Fruit fly (Drosophila melanogaster) whole organism, embryonic: ENCODE measurements around the gene CG32719.

Experiments used
- Antp ChIP-seq: fragments of 200-800 bp; sonication (Bioruptor generic); optimal IDR thresholded peaks from 3 replicates; lab custom pipeline; 2016; ENCODE audit warnings: missing biosample characterization, missing genetic modification characterization
- CG10209 ChIP-seq: fragments of 200-800 bp; sonication (Bioruptor generic); optimal IDR thresholded peaks from 3 replicates; lab custom pipeline; 2017; ENCODE audit warnings: missing biosample characterization, mild to moderate bottlenecking, missing genetic modification characterization, missing genetic modification reagents
- CG10321 ChIP-seq: fragments of 200-800 bp; sonication (Bioruptor generic); IDR thresholded peaks from 2 replicates; pipeline ENCODE4 v1.3.6; 2022; ENCODE audit warnings: missing biosample characterization, missing genetic modification characterization
- CG10366 ChIP-seq: fragments of 200-800 bp; sonication (Bioruptor generic); IDR thresholded peaks from 2 replicates; pipeline ENCODE4 v1.3.6; 2022; ENCODE audit warnings: missing biosample characterization, missing genetic modification characterization
- CG11504 ChIP-seq: fragments of 200-800 bp; sonication (Bioruptor generic); optimal IDR thresholded peaks from 3 replicates; lab custom pipeline; 2019; ENCODE audit warnings: missing biosample characterization, mild to moderate bottlenecking, missing genetic modification characterization, moderate library complexity
- CG11695 ChIP-seq: fragments of 200-800 bp; sonication (Bioruptor generic); IDR thresholded peaks from 3 replicates; pipeline ENCODE4 v1.3.6; 2022; ENCODE audit warnings: missing biosample characterization, missing genetic modification characterization
- CG12942 ChIP-seq: fragments of 200-800 bp; sonication (Bioruptor generic); optimal IDR thresholded peaks from 3 replicates; lab custom pipeline; 2016; ENCODE audit warnings: missing biosample characterization, missing genetic modification characterization
- CG13424 ChIP-seq: fragments of 200-800 bp; sonication (Bioruptor generic); optimal IDR thresholded peaks from 2 replicates; lab custom pipeline; 2019; ENCODE audit warnings: missing biosample characterization, mild to moderate bottlenecking, missing genetic modification characterization, moderate library complexity
- CG17829 ChIP-seq: fragments of 200-800 bp; optimal IDR thresholded peaks from 2 replicates; lab custom pipeline; 2019; ENCODE audit warnings: missing biosample characterization, mild to moderate bottlenecking, missing genetic modification characterization, moderate library complexity
- CG18476 ChIP-seq: fragments of 200-800 bp; sonication (Bioruptor generic); optimal IDR thresholded peaks from 2 replicates; lab custom pipeline; 2016; ENCODE audit warnings: missing biosample characterization, mild to moderate bottlenecking, missing genetic modification characterization
- CG18599 ChIP-seq: fragments of 200-800 bp; sonication (Bioruptor generic); optimal IDR thresholded peaks from 3 replicates; lab custom pipeline; 2017; ENCODE audit warnings: missing biosample characterization, missing genetic modification characterization, mild to moderate bottlenecking, moderate library complexity, missing genetic modification reagents
- CG4820 ChIP-seq: fragments of 200-800 bp; sonication (Bioruptor generic); optimal IDR thresholded peaks from 3 replicates; lab custom pipeline; 2016; ENCODE audit warnings: missing biosample characterization, missing genetic modification characterization
- CG5245 ChIP-seq: fragments of 200-800 bp; sonication (Bioruptor generic); optimal IDR thresholded peaks from 3 replicates; lab custom pipeline; 2016; ENCODE audit warnings: missing biosample characterization, missing genetic modification characterization
- Chrac-16 ChIP-seq: fragments of 200-800 bp; sonication (Bioruptor generic); optimal IDR thresholded peaks from 3 replicates; lab custom pipeline; 2016; ENCODE audit warnings: missing biosample characterization, missing genetic modification characterization
- ERR ChIP-seq: fragments of 200-800 bp; sonication (Bioruptor generic); optimal IDR thresholded peaks from 2 replicates; lab custom pipeline; 2016; ENCODE audit warnings: missing biosample characterization, missing genetic modification characterization
- H2.0 ChIP-seq: fragments of 200-800 bp; sonication (Bioruptor generic); IDR thresholded peaks from 2 replicates; pipeline ENCODE4 v1.3.6; 2022; ENCODE audit warnings: missing biosample characterization, missing genetic modification characterization
- HLH3B ChIP-seq: fragments of 200-800 bp; sonication (Bioruptor generic); IDR thresholded peaks from 2 replicates; pipeline ENCODE4 v1.3.6; 2022; ENCODE audit warnings: missing biosample characterization, missing genetic modification characterization
- Hr78 ChIP-seq, 2 experiments: fragments of 200-800 bp in 1 of 2; fragments of >200 bp in 1 of 2; sonication (Bioruptor generic) in 1 of 2; optimal IDR thresholded peaks; 2 replicates each; lab custom pipeline; 2017 to 2019; ENCODE audit warnings: missing biosample characterization in 2 of 2, missing genetic modification characterization in 2 of 2, mild to moderate bottlenecking in 1 of 2, moderate library complexity in 1 of 2
- Med ChIP-seq: fragments of 200-800 bp; sonication (Bioruptor generic); peaks from one replicate; lab custom pipeline; 2016; ENCODE audit warnings: missing biosample characterization, missing genetic modification characterization, mild to moderate bottlenecking, inconsistent platforms, moderate library complexity
- Nf-YB ChIP-seq: fragments of 200-800 bp; sonication (Bioruptor generic); optimal IDR thresholded peaks from 3 replicates; lab custom pipeline; 2019; ENCODE audit warnings: missing biosample characterization, mild to moderate bottlenecking, missing genetic modification characterization, moderate library complexity
- Poxn ChIP-seq: fragments of 200-800 bp; sonication (Bioruptor generic); IDR thresholded peaks from 2 replicates; pipeline ENCODE4 v1.3.6; 2022; ENCODE audit warnings: missing biosample characterization, missing genetic modification characterization
- Sox102F ChIP-seq: fragments of 200-800 bp; sonication (Bioruptor generic); optimal IDR thresholded peaks from 2 replicates; lab custom pipeline; 2018; ENCODE audit warnings: missing biosample characterization, mild to moderate bottlenecking, missing genetic modification characterization, moderate library complexity
- Trl ChIP-seq, 3 experiments: fragments of >200 bp in 2 of 3; fragments of 200-800 bp in 1 of 3; sonication (Bioruptor generic) in 1 of 3; optimal IDR thresholded peaks; 2 replicates in 1 of 3; 3 replicates in 2 of 3; lab custom pipeline; 2016 to 2017; ENCODE audit warnings: missing biosample characterization in 1 of 3, missing genetic modification characterization in 1 of 3
- YL-1 ChIP-seq: fragments of 200-800 bp; sonication (Bioruptor generic); optimal IDR thresholded peaks from 3 replicates; lab custom pipeline; 2017; ENCODE audit warnings: missing biosample characterization, mild to moderate bottlenecking, missing genetic modification characterization
- abd-A ChIP-seq: fragments of 200-800 bp; sonication (Bioruptor generic); optimal IDR thresholded peaks from 3 replicates; lab custom pipeline; 2019; ENCODE audit warnings: missing biosample characterization, mild to moderate bottlenecking, missing genetic modification characterization, moderate library complexity
- chif ChIP-seq, 2 experiments: fragments of 200-800 bp; sonication (Bioruptor generic); optimal IDR thresholded peaks; 3 replicates each; lab custom pipeline; 2016; ENCODE audit warnings: missing biosample characterization in 2 of 2, missing genetic modification characterization in 2 of 2
- croc ChIP-seq: fragments of 200-800 bp; sonication (Bioruptor generic); conservative IDR thresholded peaks from 3 replicates; pipeline ENCODE4 v1.3.6; 2022; ENCODE audit warnings: missing biosample characterization, missing genetic modification characterization
- dimm ChIP-seq: fragments of 200-800 bp; sonication (Bioruptor generic); IDR thresholded peaks from 2 replicates; pipeline ENCODE4 v1.3.6; 2022; ENCODE audit warnings: missing biosample characterization, missing genetic modification characterization
- dmrt11E ChIP-seq: fragments of 200-800 bp; sonication (Bioruptor generic); optimal IDR thresholded peaks from 3 replicates; lab custom pipeline; 2018; ENCODE audit warnings: missing biosample characterization, mild to moderate bottlenecking, missing genetic modification characterization, moderate library complexity
- dmrt99B ChIP-seq: fragments of 200-800 bp; sonication (Bioruptor generic); optimal IDR thresholded peaks from 2 replicates; lab custom pipeline; 2018; ENCODE audit warnings: missing biosample characterization, mild to moderate bottlenecking, missing genetic modification characterization, moderate library complexity
- dpn ChIP-seq, 2 experiments: fragments of 200-800 bp; sonication (Bioruptor generic); optimal IDR thresholded peaks; 3 replicates each; lab custom pipeline; 2016; ENCODE audit warnings: missing biosample characterization in 2 of 2, missing genetic modification characterization in 2 of 2
- eve ChIP-seq, 2 experiments: fragments of >200 bp; optimal IDR thresholded peaks; 2 replicates each; lab custom pipeline; 2017; ENCODE audit warnings: missing biosample characterization in 2 of 2, missing genetic modification characterization in 2 of 2
- gro ChIP-seq: fragments of 200-800 bp; sonication (Bioruptor generic); optimal IDR thresholded peaks from 2 replicates; lab custom pipeline; 2016; ENCODE audit warnings: missing biosample characterization, missing genetic modification characterization
- hbn ChIP-seq: fragments of 200-800 bp; sonication (Bioruptor generic); IDR thresholded peaks from 2 replicates; pipeline ENCODE4 v1.3.6; 2022; ENCODE audit warnings: missing biosample characterization, missing genetic modification characterization; ENCODE audit not compliant: partially characterized antibody
- insv ChIP-seq, 2 experiments: fragments of 200-800 bp; sonication (Bioruptor generic); optimal IDR thresholded peaks; 3 replicates each; lab custom pipeline; 2016 to 2018; ENCODE audit warnings: missing biosample characterization in 2 of 2, missing genetic modification characterization in 2 of 2
- kah ChIP-seq: fragments of 200-800 bp; sonication (Bioruptor generic); optimal IDR thresholded peaks from 2 replicates; lab custom pipeline; 2018; ENCODE audit warnings: missing biosample characterization, mild to moderate bottlenecking, missing genetic modification characterization
- lola ChIP-seq, 3 experiments: fragments of >200 bp in 2 of 3; fragments of 200-800 bp in 1 of 3; sonication (Bioruptor generic) in 1 of 3; optimal IDR thresholded peaks; 2 replicates each; lab custom pipeline; 2017 to 2019; ENCODE audit warnings: missing biosample characterization in 3 of 3, missing genetic modification characterization in 3 of 3, mild to moderate bottlenecking in 1 of 3, moderate library complexity in 1 of 3
- mam ChIP-seq: fragments of 200-800 bp; sonication (Bioruptor generic); optimal IDR thresholded peaks from 3 replicates; lab custom pipeline; 2016; ENCODE audit warnings: missing biosample characterization, missing genetic modification characterization
- mld ChIP-seq: fragments of 200-800 bp; sonication (Bioruptor generic); IDR thresholded peaks from 3 replicates; pipeline ENCODE4 v1.3.6; 2022; ENCODE audit warnings: missing biosample characterization, missing genetic modification characterization; ENCODE audit not compliant: partially characterized antibody
- nerfin-1 ChIP-seq: fragments of 200-800 bp; sonication (Bioruptor generic); optimal IDR thresholded peaks from 3 replicates; lab custom pipeline; 2019; ENCODE audit warnings: missing biosample characterization, mild to moderate bottlenecking, missing genetic modification characterization, moderate library complexity
- phol ChIP-seq: fragments of 200-800 bp; sonication (Bioruptor generic); optimal IDR thresholded peaks from 3 replicates; lab custom pipeline; 2018; ENCODE audit warnings: missing biosample characterization, mild to moderate bottlenecking, missing genetic modification characterization, moderate library complexity
- pnt ChIP-seq: fragments of 200-800 bp; sonication (Bioruptor generic); optimal IDR thresholded peaks from 3 replicates; lab custom pipeline; 2016; ENCODE audit warnings: missing biosample characterization, missing genetic modification characterization
- salm ChIP-seq: fragments of 200-800 bp; sonication (Bioruptor generic); optimal IDR thresholded peaks from 2 replicates; lab custom pipeline; 2018; ENCODE audit warnings: missing biosample characterization, mild to moderate bottlenecking, missing genetic modification characterization
- sens ChIP-seq: fragments of 200-800 bp; sonication (Bioruptor generic); peaks from one replicate; lab custom pipeline; 2016; ENCODE audit warnings: missing biosample characterization, missing genetic modification characterization
- slp2 ChIP-seq: fragments of 200-800 bp; sonication (Bioruptor generic); optimal IDR thresholded peaks from 2 replicates; lab custom pipeline; 2016; ENCODE audit warnings: missing biosample characterization, missing genetic modification characterization
- tin ChIP-seq: fragments of 200-800 bp; sonication (Bioruptor generic); optimal IDR thresholded peaks from 3 replicates; lab custom pipeline; 2016; ENCODE audit warnings: missing biosample characterization, missing genetic modification characterization
- tio ChIP-seq: fragments of 200-800 bp; sonication (Bioruptor generic); optimal IDR thresholded peaks from 2 replicates; lab custom pipeline; 2017; ENCODE audit warnings: missing biosample characterization, missing genetic modification characterization, inconsistent platforms
- zen ChIP-seq: fragments of 200-800 bp; sonication (Bioruptor generic); optimal IDR thresholded peaks from 3 replicates; lab custom pipeline; 2018; ENCODE audit warnings: missing biosample characterization, mild to moderate bottlenecking, missing genetic modification characterization, moderate library complexity
- zf30C ChIP-seq: fragments of 200-800 bp; sonication (Bioruptor generic); optimal IDR thresholded peaks from 3 replicates; lab custom pipeline; 2018; ENCODE audit warnings: missing biosample characterization, mild to moderate bottlenecking, missing genetic modification characterization

Gene CG32719

dm6 chrX:7571200-7571599 lies 23.4 kb upstream of the CG32719 start (continued):
- TF ChIP-seq dpn (GFP tag; optimal IDR thresholded peaks at IDR 0.05; lab: Kevin White, UChicago): peak in 1 of 2 experiments; percentile 1
- TF ChIP-seq hbn: no peak
- no peak for TF ChIP-seq CG11695 (GFP tag; lab: Robert Waterston, UW)
- peak in 1 of 2 experiments; percentile 45 for TF ChIP-seq chif (GFP tag; optimal IDR thresholded peaks at IDR 0.05; lab: Kevin White, UChicago)
- TF ChIP-seq CG10366 (GFP tag; lab: Robert Waterston, UW): peak; percentile 33; the same call in 1 of the 2 replicates
- TF ChIP-seq ERR (GFP tag; lab: Kevin White, UChicago): no peak
- no peak for TF ChIP-seq kah (GFP tag; lab: Kevin White, UChicago)
- peak; percentile 39 for TF ChIP-seq zf30C (GFP tag; lab: Kevin White, UChicago)
- TF ChIP-seq HLH3B (GFP tag; lab: Robert Waterston, UW): 0 out of 2 replicates have a peak, but pooled peaks have one; percentile 31
- TF ChIP-seq Med (GFP tag; lab: Kevin White, UChicago): peak; percentile 50
- peak; percentile 25 for TF ChIP-seq pnt (GFP tag; lab: Kevin White, UChicago)
- TF ChIP-seq YL-1 (GFP tag; lab: Kevin White, UChicago): no peak
- TF ChIP-seq dmrt11E (tag; lab: Kevin White, UChicago): peak; percentile 78
- TF ChIP-seq CG11504: peak; percentile 59
- TF ChIP-seq insv (GFP tag; optimal IDR thresholded peaks at IDR 0.05; lab: Kevin White, UChicago): no peak
- TF ChIP-seq CG18476 (GFP tag; lab: Kevin White, UChicago): peak; percentile 13
- TF ChIP-seq tio: peak; percentile 38
- TF ChIP-seq Poxn (GFP tag; lab: Robert Waterston, UW): no peak
- no peak for TF ChIP-seq abd-A (tag; lab: Kevin White, UChicago)
- TF ChIP-seq CG17829 (tag; lab: Kevin White, UChicago): peak; percentile 52
- 0 out of 2 replicates have a peak, but pooled peaks have one; percentile 15 for TF ChIP-seq H2.0
- TF ChIP-seq tin: peak; percentile 50
- peak; percentile 28 for TF ChIP-seq Chrac-16
- peak in 1 of 3 experiments; percentile 59 for TF ChIP-seq lola (GFP tag; optimal IDR thresholded peaks at IDR 0.05; lab: Kevin White, UChicago)
- TF ChIP-seq CG10209 (GFP tag; lab: Kevin White, UChicago): peak; percentile 33
- TF ChIP-seq salm (tag; lab: Kevin White, UChicago): no peak
- peak; percentile 50 for TF ChIP-seq Sox102F (GFP tag; lab: Kevin White, UChicago)
- no peak for TF ChIP-seq mld (GFP tag; lab: Robert Waterston, UW)
- TF ChIP-seq mam (GFP tag; lab: Kevin White, UChicago): no peak
- TF ChIP-seq dmrt99B (tag; lab: Kevin White, UChicago): peak; percentile 64
- no peak for TF ChIP-seq dimm (GFP tag; lab: Robert Waterston, UW)
- peak in 1 of 2 experiments; percentile 32 for TF ChIP-seq eve (GFP tag; optimal IDR thresholded peaks at IDR 0.05; lab: Kevin White, UChicago)
- TF ChIP-seq sens (GFP tag; lab: Kevin White, UChicago): peak; percentile 92
- TF ChIP-seq CG4820: peak; percentile 30
- TF ChIP-seq CG13424 (tag; lab: Kevin White, UChicago): peak; percentile 28
- TF ChIP-seq CG10321 (GFP tag; lab: Robert Waterston, UW): no peak
- peak; percentile 38 for TF ChIP-seq zen (tag; lab: Kevin White, UChicago)
- no peak for TF ChIP-seq Nf-YB
- peak; percentile 24 for TF ChIP-seq Antp (GFP tag; lab: Kevin White, UChicago)
- peak; percentile 64 for TF ChIP-seq phol (tag; lab: Kevin White, UChicago)
- TF ChIP-seq Trl (optimal IDR thresholded peaks at IDR 0.05; lab: Kevin White, UChicago): no peak
- TF ChIP-seq Trl (GFP tag; optimal IDR thresholded peaks at IDR 0.05; lab: Kevin White, UChicago): peak; percentile 35
- TF ChIP-seq nerfin-1 (tag; lab: Kevin White, UChicago): no peak
- no peak for TF ChIP-seq Hr78 (GFP tag; optimal IDR thresholded peaks at IDR 0.05; lab: Kevin White, UChicago)
- peak; percentile 45; the same call in 2 of the 3 replicates for TF ChIP-seq croc (GFP tag; lab: Robert Waterston, UW)
- TF ChIP-seq slp2 (GFP tag; lab: Kevin White, UChicago): no peak
- TF ChIP-seq gro (GFP tag; lab: Kevin White, UChicago): no peak
- peak; percentile 7 for TF ChIP-seq CG5245 (GFP tag; lab: Kevin White, UChicago)
- TF ChIP-seq CG18599 (GFP tag; lab: Kevin White, UChicago): peak; percentile 13
- no peak for TF ChIP-seq CG12942 (GFP tag; lab: Kevin White, UChicago)
